Fruit fly (Drosophila melanogaster): ENCODE measurements around the gene His4r.

Gene His4r

dm6 chr3R:14608892-14609692 lies 16.5 kb upstream of the His4r start, which contains the start of gene CG14853 (continued):
- peak; percentile 61 to 76 for TF ChIP-seq Trl (optimal IDR thresholded peaks at IDR 0.05)
- no peak for TF ChIP-seq Trl (GFP tag; optimal IDR thresholded peaks at IDR 0.05)
- TF ChIP-seq CG10462 (GFP tag; optimal IDR thresholded peaks at IDR 0.05), result peak; percentile 84
- TF ChIP-seq dpn (GFP tag; optimal IDR thresholded peaks at IDR 0.05), result peak in 1 of 2 experiments; percentile 84
- TF ChIP-seq bigmax (GFP tag; optimal IDR thresholded peaks at IDR 0.05), result peak; percentile 50
- TF ChIP-seq CG10366 (GFP tag; IDR thresholded peaks at IDR 0.05), result peak; percentile 80
- TF ChIP-seq CG11093 (GFP tag; IDR thresholded peaks at IDR 0.05), result 0 out of 3 replicates have a peak, but pooled peaks have one; percentile 45
- TF ChIP-seq CG3281 (GFP tag; optimal IDR thresholded peaks at IDR 0.05), result peak; percentile 59
- TF ChIP-seq CG15479 (GFP tag; optimal IDR thresholded peaks at IDR 0.05), result peak; percentile 1
- peak; percentile 43 for TF ChIP-seq Fer3 (tag; optimal IDR thresholded peaks at IDR 0.05)
- TF ChIP-seq Lpt (GFP tag; optimal IDR thresholded peaks at IDR 0.05), result no peak
- TF ChIP-seq CG12659 (GFP tag; optimal IDR thresholded peaks at IDR 0.05), result peak; percentile 93
- TF ChIP-seq NC2α (GFP tag; optimal IDR thresholded peaks at IDR 0.05), result no peak
- TF ChIP-seq zen (tag; optimal IDR thresholded peaks at IDR 0.05), result no peak
- TF ChIP-seq Awh (GFP tag; IDR thresholded peaks at IDR 0.05), result peak; percentile 59
- peak; percentile 76 for TF ChIP-seq stc (GFP tag; IDR thresholded peaks at IDR 0.05)
- TF ChIP-seq D19A (tag; optimal IDR thresholded peaks at IDR 0.05), result peak; percentile 76
- no peak for TF ChIP-seq Elba2 (GFP tag; optimal IDR thresholded peaks at IDR 0.05)
- peak; percentile 44; the same call in 1 of the 2 replicates for TF ChIP-seq klu (GFP tag; IDR thresholded peaks at IDR 0.05)
- TF ChIP-seq gfzf (GFP tag; optimal IDR thresholded peaks at IDR 0.05), result no peak
- no peak for TF ChIP-seq Doc2 (GFP tag; IDR thresholded peaks at IDR 0.05)
- TF ChIP-seq wor (GFP tag; IDR thresholded peaks at IDR 0.05), result peak; percentile 81
- TF ChIP-seq btn (GFP tag; optimal IDR thresholded peaks at IDR 0.05), result peak; percentile 62
- TF ChIP-seq prd (optimal IDR thresholded peaks at IDR 0.05), result no peak
- TF ChIP-seq prd (GFP tag; IDR thresholded peaks at IDR 0.05), result peak; percentile 78
- TF ChIP-seq Hsf (GFP tag; optimal IDR thresholded peaks at IDR 0.05), result peak; percentile 53
- peak; percentile 89 for TF ChIP-seq CG8924 (tag; optimal IDR thresholded peaks at IDR 0.05)
- no peak for TF ChIP-seq CG10274 (GFP tag; optimal IDR thresholded peaks at IDR 0.05)
- TF ChIP-seq CG14667 (GFP tag; IDR thresholded peaks at IDR 0.05), result peak; percentile 72
- no peak for TF ChIP-seq CG2199 (GFP tag; IDR thresholded peaks at IDR 0.05)
- no peak for TF ChIP-seq yki (optimal IDR thresholded peaks at IDR 0.05)
- no peak for TF ChIP-seq Camta (GFP tag; optimal IDR thresholded peaks at IDR 0.05)
- TF ChIP-seq kni (GFP tag; optimal IDR thresholded peaks at IDR 0.05), result peak; percentile 59
- no peak for TF ChIP-seq CG12299 (tag; optimal IDR thresholded peaks at IDR 0.05)
- TF ChIP-seq CHES-1-like (GFP tag; optimal IDR thresholded peaks at IDR 0.05), result peak; percentile 3
- peak; percentile 65 for TF ChIP-seq sens-2 (GFP tag; IDR thresholded peaks at IDR 0.05)
- TF ChIP-seq Dll (GFP tag; IDR thresholded peaks at IDR 0.05; ENCODE audit: partially characterized antibody), result no peak
- peak; percentile 81 for TF ChIP-seq caup (GFP tag; optimal IDR thresholded peaks at IDR 0.05; ENCODE audit: severe bottlenecking)
- TF ChIP-seq Xrp1 (GFP tag; IDR thresholded peaks at IDR 0.05), result peak; percentile 84
- TF ChIP-seq CG1647 (GFP tag; optimal IDR thresholded peaks at IDR 0.05), result no peak
- TF ChIP-seq sd (tag; optimal IDR thresholded peaks at IDR 0.05), result no peak
- TF ChIP-seq CG2129 (GFP tag; IDR thresholded peaks at IDR 0.05; ENCODE audit: partially characterized antibody), result no peak
- TF ChIP-seq dysf (GFP tag; IDR thresholded peaks at IDR 0.05), result peak; percentile 79; the same call in 2 of the 3 replicates
- peak; percentile 90 for TF ChIP-seq CG17361 (GFP tag; IDR thresholded peaks at IDR 0.05)
- peak; percentile 48 for TF ChIP-seq CG3065 (GFP tag; optimal IDR thresholded peaks at IDR 0.05)
- peak; percentile 67 for TF ChIP-seq CG7372 (GFP tag; IDR thresholded peaks at IDR 0.05)
- TF ChIP-seq CG7839 (tag; optimal IDR thresholded peaks at IDR 0.05), result peak; percentile 93
- peak; percentile 47 for TF ChIP-seq CG9215 (GFP tag; IDR thresholded peaks at IDR 0.05)
- TF ChIP-seq CG6791 (GFP tag; IDR thresholded peaks at IDR 0.05; ENCODE audit: partially characterized antibody), result no peak
- TF ChIP-seq CG17612 (GFP tag; IDR thresholded peaks at IDR 0.05), result no peak; the same call in 1 of the 2 replicates
- peak; percentile 80 for TF ChIP-seq CG5953 (GFP tag; IDR thresholded peaks at IDR 0.05)
